Worm (Caenorhabditis elegans): ENCODE data around the gene cutl-18.

Gene cutl-18

ce11 chrV:11344816-11345336 is 28.2 kb upstream of the cutl-18 start:
- peak in 1 of 2 experiments; percentile 74 for TF ChIP-seq unc-62 (GFP tag; optimal IDR thresholded peaks at IDR 0.05 in 1 of 2)
- TF ChIP-seq unc-62 (tag; optimal IDR thresholded peaks at IDR 0.05), result no peak
- TF ChIP-seq nhr-42 (GFP tag; IDR thresholded peaks at IDR 0.05), result no peak

- TF ChIP-seq nhr-48 (tag; optimal IDR thresholded peaks at IDR 0.05), result no peak
- TF ChIP-seq lin-39 (tag; optimal IDR thresholded peaks at IDR 0.05), result no peak
- TF ChIP-seq pqm-1 (tag; optimal IDR thresholded peaks at IDR 0.05), result no peak
- no peak for TF ChIP-seq Y75B8A.6 (GFP tag; IDR thresholded peaks at IDR 0.05)
- no peak for TF ChIP-seq set-16 (GFP tag; IDR thresholded peaks at IDR 0.05)
- TF ChIP-seq spr-1 (tag; optimal IDR thresholded peaks at IDR 0.05), result no peak
- TF ChIP-seq duxl-1 (tag; optimal IDR thresholded peaks at IDR 0.05; ENCODE audit: poor library complexity), result no peak
- TF ChIP-seq zip-2 (tag; optimal IDR thresholded peaks at IDR 0.05), result peak; percentile 4
- TF ChIP-seq mxl-2 (GFP tag; conservative IDR thresholded peaks at IDR 0.05), result no peak
- TF ChIP-seq daf-16 (GFP tag; optimal IDR thresholded peaks at IDR 0.05), result no peak
- no peak for TF ChIP-seq daf-16 (tag; optimal IDR thresholded peaks at IDR 0.05)
- TF ChIP-seq lin-13 (GFP tag; optimal IDR thresholded peaks at IDR 0.05), result no peak
- TF ChIP-seq saeg-2 (GFP tag; IDR thresholded peaks at IDR 0.05), result no peak
- TF ChIP-seq unc-62 (GFP tag; optimal IDR thresholded peaks at IDR 0.05 in 1 of 2), result peak in 1 of 2 experiments; percentile 65
- no peak for TF ChIP-seq unc-62 (tag; optimal IDR thresholded peaks at IDR 0.05)
- TF ChIP-seq T26A8.4 (GFP tag; IDR thresholded peaks at IDR 0.05), result peak; percentile 54; the same call in 1 of the 2 replicates
- TF ChIP-seq tag-97 (GFP tag; IDR thresholded peaks at IDR 0.05), result no peak
Observed at ce11 chrV:11344112-11344511, 27.4 kb upstream of the cutl-18 start.

ce11 chrV:11341913-11342312 is 25.2 kb upstream of the cutl-18 start, which contains the start of gene T02E9.5:
T02E9.5 (plus strand) TSS chrV:11342233.
- TF ChIP-seq hmg-1.1 (GFP tag; IDR thresholded peaks at IDR 0.05), result no peak
- peak; percentile 42 for TF ChIP-seq ces-1 (GFP tag; optimal IDR thresholded peaks at IDR 0.05)

- TF ChIP-seq Y48G9A.11 (GFP tag; IDR thresholded peaks at IDR 0.05), result no peak
- peak; percentile 82 for TF ChIP-seq set-16 (GFP tag; IDR thresholded peaks at IDR 0.05)
- TF ChIP-seq lim-7 (GFP tag; IDR thresholded peaks at IDR 0.05), result 0 out of 2 replicates have a peak, but pooled peaks have one; percentile 46
- no peak for TF ChIP-seq dmd-8 (GFP tag; IDR thresholded peaks at IDR 0.05)
- TF ChIP-seq unc-62 (GFP tag; optimal IDR thresholded peaks at IDR 0.05 in 1 of 2), result peak in 1 of 2 experiments; percentile 3
- no peak for TF ChIP-seq unc-62 (tag; optimal IDR thresholded peaks at IDR 0.05)
- TF ChIP-seq mep-1 (tag; optimal IDR thresholded peaks at IDR 0.05), result no peak
- TF ChIP-seq F37D6.2 (tag; optimal IDR thresholded peaks at IDR 0.05), result peak; percentile 14
- no peak for TF ChIP-seq hlh-30 (tag; optimal IDR thresholded peaks at IDR 0.05; ENCODE audit: insufficient read depth)
- peak; percentile 11 for TF ChIP-seq hlh-11 (tag; optimal IDR thresholded peaks at IDR 0.05)
- TF ChIP-seq lin-13 (GFP tag; optimal IDR thresholded peaks at IDR 0.05), result no peak
- no peak for TF ChIP-seq lin-15B (tag; optimal IDR thresholded peaks at IDR 0.05)
- no peak for TF ChIP-seq madf-5 (GFP tag; IDR thresholded peaks at IDR 0.05)
- no peak for TF ChIP-seq ceh-28 (tag; optimal IDR thresholded peaks at IDR 0.05)
- TF ChIP-seq fos-1 (tag; optimal IDR thresholded peaks at IDR 0.05), result no peak
- no peak for TF ChIP-seq F49E8.2 (tag; optimal IDR thresholded peaks at IDR 0.05; ENCODE audit: borderline replicate concordance)
- peak; percentile 89 for TF ChIP-seq aha-1 (tag)
- no peak for TF ChIP-seq daf-8 (GFP tag; IDR thresholded peaks at IDR 0.05)
- peak; percentile 63; the same call in 1 of the 2 replicates for TF ChIP-seq ctbp-1 (GFP tag; IDR thresholded peaks at IDR 0.05)
- no peak for TF ChIP-seq mdl-1 (tag; optimal IDR thresholded peaks at IDR 0.05)
- peak; percentile 27 for TF ChIP-seq rbr-2 (tag; optimal IDR thresholded peaks at IDR 0.05)
- no peak for TF ChIP-seq lin-1 (GFP tag; IDR thresholded peaks at IDR 0.05)
- no peak for TF ChIP-seq ceh-20 (GFP tag; IDR thresholded peaks at IDR 0.05)
- TF ChIP-seq daf-16 (GFP tag; optimal IDR thresholded peaks at IDR 0.05), result no peak
- no peak for TF ChIP-seq daf-16 (tag; optimal IDR thresholded peaks at IDR 0.05)
- TF ChIP-seq ces-1 (GFP tag; optimal IDR thresholded peaks at IDR 0.05), result peak; percentile 72
- TF ChIP-seq ceh-82 (tag; optimal IDR thresholded peaks at IDR 0.05), result no peak
- peak; percentile 91 for TF ChIP-seq fkh-10 (GFP tag; optimal IDR thresholded peaks at IDR 0.05)
- 0 out of 2 replicates have a peak, but pooled peaks have one; percentile 29 for TF ChIP-seq egl-43 (GFP tag; IDR thresholded peaks at IDR 0.05)
- no peak for TF ChIP-seq saeg-2 (GFP tag; IDR thresholded peaks at IDR 0.05)
Observed at ce11 chrV:11341130-11341675, 24.5 kb upstream of the cutl-18 start.

All from whole organism, L4 larva.